Fruit fly (Drosophila melanogaster) whole organism, pupa: ENCODE results near the gene CG32801.
A peak's percentile ranks its signal among the peaks of the same experiment; 100 is the strongest.

Source experiments
- CG10348 ChIP-seq: fragments of 200-800 bp; sonication (Bioruptor generic); IDR thresholded peaks from 2 replicates; pipeline ENCODE4 v1.3.6; 2022; ENCODE audit warnings: missing biosample characterization, missing genetic modification characterization
- CG12605 ChIP-seq: fragments of 200-800 bp; sonication (Bioruptor generic); IDR thresholded peaks from 2 replicates; pipeline ENCODE4 v1.3.6; 2022; ENCODE audit warnings: missing biosample characterization, missing genetic modification characterization
- CG13204 ChIP-seq: fragments of 200-800 bp; sonication (Bioruptor generic); optimal IDR thresholded peaks from 2 replicates; lab custom pipeline; 2018; ENCODE audit warnings: missing biosample characterization, mild to moderate bottlenecking, missing genetic modification characterization, moderate library complexity
- CG14655 ChIP-seq: fragments of 200-800 bp; sonication (Bioruptor generic); optimal IDR thresholded peaks from 3 replicates; lab custom pipeline; 2017; ENCODE audit warnings: mild to moderate bottlenecking, missing biosample characterization, missing genetic modification reagents, missing genetic modification characterization
- CG15710 ChIP-seq: fragments of 200-800 bp; sonication (Bioruptor generic); optimal IDR thresholded peaks from 2 replicates; lab custom pipeline; 2018; ENCODE audit warnings: missing biosample characterization, mild to moderate bottlenecking, missing genetic modification characterization, moderate library complexity
- CG17806 ChIP-seq: fragments of 200-800 bp; sonication (Bioruptor generic); optimal IDR thresholded peaks from 2 replicates; lab custom pipeline; 2018; ENCODE audit warnings: missing biosample characterization, mild to moderate bottlenecking, missing genetic modification characterization, moderate library complexity
- CG32121 ChIP-seq: fragments of 200-800 bp; sonication (Bioruptor generic); IDR thresholded peaks from 2 replicates; pipeline ENCODE4 v1.3.6; 2022; ENCODE audit warnings: missing biosample characterization, missing genetic modification characterization
- CG34367 ChIP-seq: fragments of 200-800 bp; sonication (Bioruptor generic); optimal IDR thresholded peaks from 2 replicates; lab custom pipeline; 2018; ENCODE audit warnings: missing biosample characterization, mild to moderate bottlenecking, missing genetic modification characterization
- CG4496 ChIP-seq: fragments of 200-800 bp; sonication (Bioruptor generic); IDR thresholded peaks from 3 replicates; pipeline ENCODE4 v1.3.6; 2022; ENCODE audit warnings: missing biosample characterization, missing genetic modification characterization
- CG8159 ChIP-seq: fragments of 200-800 bp; sonication (Bioruptor generic); optimal IDR thresholded peaks from 3 replicates; lab custom pipeline; 2018; ENCODE audit warnings: missing biosample characterization, mild to moderate bottlenecking, missing genetic modification characterization, moderate library complexity
- CG8301 ChIP-seq: fragments of 200-800 bp; sonication (Bioruptor generic); optimal IDR thresholded peaks from 2 replicates; lab custom pipeline; 2018; ENCODE audit warnings: missing biosample characterization, mild to moderate bottlenecking, missing genetic modification characterization
- CG9948 ChIP-seq: fragments of 200-800 bp; sonication (Bioruptor generic); optimal IDR thresholded peaks from 2 replicates; lab custom pipeline; 2018; ENCODE audit warnings: missing biosample characterization, mild to moderate bottlenecking, missing genetic modification characterization, moderate library complexity
- D1 ChIP-seq: fragments of 200-800 bp; sonication (Bioruptor generic); optimal IDR thresholded peaks from 2 replicates; lab custom pipeline; 2018; ENCODE audit warnings: missing biosample characterization, mild to moderate bottlenecking, missing genetic modification characterization, moderate library complexity
- EcR ChIP-seq: fragments of 200-800 bp; sonication (Bioruptor generic); optimal IDR thresholded peaks from 3 replicates; lab custom pipeline; 2019; ENCODE audit warnings: missing biosample characterization, missing genetic modification characterization, mild to moderate bottlenecking, moderate library complexity, missing genetic modification reagents
- Ets98B ChIP-seq: fragments of 200-800 bp; sonication (Bioruptor generic); IDR thresholded peaks from 2 replicates; pipeline ENCODE4 v1.3.6; 2022; ENCODE audit warnings: missing biosample characterization, missing genetic modification characterization
- Pif1A ChIP-seq: fragments of 200-800 bp; sonication (Bioruptor generic); optimal IDR thresholded peaks from 3 replicates; lab custom pipeline; 2016; ENCODE audit warnings: missing biosample characterization, missing genetic modification characterization
- Pif1B ChIP-seq: fragments of 200-800 bp; sonication (Bioruptor generic); optimal IDR thresholded peaks from 3 replicates; lab custom pipeline; 2016; ENCODE audit warnings: missing biosample characterization, missing genetic modification characterization
- Snoo ChIP-seq: fragments of 200-800 bp; sonication (Bioruptor generic); optimal IDR thresholded peaks from 3 replicates; lab custom pipeline; 2017; ENCODE audit warnings: missing biosample characterization, mild to moderate bottlenecking, missing genetic modification characterization, inconsistent platforms
- fd96Ca ChIP-seq: fragments of 200-800 bp; sonication (Bioruptor generic); IDR thresholded peaks from 3 replicates; pipeline ENCODE4 v1.3.6; 2022; ENCODE audit warnings: missing biosample characterization, missing genetic modification characterization
- gl ChIP-seq: fragments of 200-800 bp; sonication (Bioruptor generic); optimal IDR thresholded peaks from 2 replicates; lab custom pipeline; 2018; ENCODE audit warnings: missing biosample characterization, mild to moderate bottlenecking, missing genetic modification characterization
- rn ChIP-seq: fragments of 200-800 bp; sonication (Bioruptor generic); IDR thresholded peaks from 2 replicates; pipeline ENCODE4 v1.3.6; 2022; ENCODE audit warnings: missing biosample characterization, missing genetic modification characterization

The CG32801 gene

DNA sequence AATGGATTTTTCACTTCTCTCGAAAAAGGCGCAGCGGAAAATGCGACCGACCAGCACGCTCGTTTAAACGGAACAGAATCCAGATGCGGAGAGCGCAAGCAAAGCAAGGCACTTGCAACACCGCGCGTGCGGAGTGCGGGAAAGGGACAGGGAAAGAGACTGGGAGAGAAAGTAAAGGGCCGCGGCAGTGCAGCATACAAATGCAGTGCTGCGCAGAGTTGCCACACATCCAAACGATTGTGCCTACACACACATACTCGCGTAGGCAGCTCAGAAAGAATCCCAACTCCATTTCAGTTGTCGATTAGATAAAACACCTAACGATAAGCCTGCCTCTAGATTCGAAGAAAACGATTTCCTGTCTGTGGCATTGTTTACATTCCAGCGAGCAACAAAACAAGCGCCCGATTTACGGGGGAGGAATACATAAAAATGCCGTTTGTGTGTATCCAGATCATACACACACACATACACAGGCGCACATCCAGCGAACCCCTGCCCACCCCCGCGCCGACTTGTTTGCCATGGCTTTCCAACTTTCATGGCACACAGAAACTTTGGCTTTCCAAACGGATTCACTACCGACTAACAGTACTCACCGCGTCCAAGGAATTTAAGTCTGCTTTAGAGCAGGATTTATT, 3.4 kb downstream of the CG32801 start:
- TF ChIP-seq gl (no peak), D1 (tag; lab: Kevin White, UChicago) (no peak), CG12605 (GFP tag; lab: Robert Waterston, UW) (no peak), EcR (GFP tag; lab: Kevin White, UChicago) (no peak), CG13204 (GFP tag; lab: Kevin White, UChicago) (peak; percentile 62), CG34367 (tag; lab: Kevin White, UChicago) (no peak), Pif1A (no peak), CG9948 (tag; lab: Kevin White, UChicago) (no peak), CG14655 (no peak), fd96Ca (GFP tag; lab: Robert Waterston, UW) (no peak), CG15710 (no peak), CG17806 (tag; lab: Kevin White, UChicago) (no peak), Ets98B (peak; percentile 21; the same call in 1 of the 2 replicates), CG10348 (GFP tag; lab: Robert Waterston, UW) (no peak), CG8301 (tag; lab: Kevin White, UChicago) (no peak), CG32121 (GFP tag; lab: Robert Waterston, UW) (no peak), CG4496 (GFP tag; lab: Robert Waterston, UW) (no peak), CG8159 (tag; lab: Kevin White, UChicago) (no peak), Pif1B (GFP tag; lab: Kevin White, UChicago) (peak; percentile 31), Snoo (no peak), rn (GFP tag; lab: Robert Waterston, UW) (no peak)

DNA sequence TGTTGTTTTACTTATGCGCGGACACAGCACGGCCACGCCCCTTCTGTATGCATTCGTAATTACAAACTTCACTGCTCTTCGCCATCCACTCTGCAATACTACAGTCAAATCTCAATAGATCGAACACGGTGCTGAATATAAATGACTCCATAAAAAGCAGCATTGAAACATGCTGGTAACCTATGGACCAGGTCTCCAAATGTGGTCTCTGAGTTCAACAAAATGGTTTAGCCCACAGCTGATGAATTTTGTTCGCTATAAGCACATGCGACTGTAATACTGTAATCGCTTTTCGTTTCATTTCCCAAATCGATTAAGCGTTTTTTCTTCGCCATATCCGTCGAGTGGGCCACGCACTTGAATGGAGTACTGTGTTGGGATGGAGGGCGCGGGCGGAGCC, 5.6 kb downstream of the CG32801 start:
- TF ChIP-seq Pif1B (GFP tag; lab: Kevin White, UChicago): no peak
- no peak for TF ChIP-seq EcR (GFP tag; lab: Kevin White, UChicago)
- no peak for TF ChIP-seq CG13204 (GFP tag; lab: Kevin White, UChicago)
- TF ChIP-seq CG4496 (GFP tag; lab: Robert Waterston, UW): peak; percentile 73; the same call in 2 of the 3 replicates
- no peak for TF ChIP-seq D1 (tag; lab: Kevin White, UChicago)
- peak; percentile 16 for TF ChIP-seq CG34367 (tag; lab: Kevin White, UChicago)
- TF ChIP-seq CG12605 (GFP tag; lab: Robert Waterston, UW): no peak
- peak; percentile 48 for TF ChIP-seq Snoo
- TF ChIP-seq Pif1A: no peak
- no peak for TF ChIP-seq CG14655
- TF ChIP-seq fd96Ca (GFP tag; lab: Robert Waterston, UW): peak; percentile 60; the same call in 1 of the 3 replicates
- no peak for TF ChIP-seq rn (GFP tag; lab: Robert Waterston, UW)
- TF ChIP-seq CG8301 (tag; lab: Kevin White, UChicago): peak; percentile 30
- TF ChIP-seq Ets98B: peak; percentile 48; the same call in 1 of the 2 replicates
- TF ChIP-seq CG8159 (tag; lab: Kevin White, UChicago): peak; percentile 58
- peak; percentile 66 for TF ChIP-seq CG15710
- TF ChIP-seq gl: peak; percentile 16
- TF ChIP-seq CG10348 (GFP tag; lab: Robert Waterston, UW): no peak
- TF ChIP-seq CG17806 (tag; lab: Kevin White, UChicago): peak; percentile 39
- TF ChIP-seq CG9948 (tag; lab: Kevin White, UChicago): peak; percentile 33
- TF ChIP-seq CG32121 (GFP tag; lab: Robert Waterston, UW): peak; percentile 27; the same call in 1 of the 2 replicates
- TF ChIP-seq, all 21 proteins: peak for 12

DNA sequence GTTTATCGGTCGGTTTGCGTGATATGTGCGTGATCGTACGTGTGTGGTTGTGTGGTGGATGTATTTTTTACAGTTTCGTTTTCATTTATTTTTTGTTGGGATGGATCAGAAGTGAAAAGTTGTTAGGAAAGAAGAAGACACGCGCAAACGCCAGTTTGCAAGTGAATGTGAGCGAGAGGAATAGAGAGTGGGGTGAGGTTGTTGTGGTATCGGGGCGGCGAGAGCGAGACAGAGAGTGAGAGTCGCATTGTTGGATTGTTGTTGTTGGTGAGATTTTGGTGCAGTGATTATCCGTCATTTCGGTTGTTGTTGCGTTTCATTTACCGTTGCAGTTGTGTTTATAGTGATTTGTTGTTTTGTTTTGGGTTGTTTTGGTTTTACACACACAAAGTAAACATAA, 9.4 kb downstream of the CG32801 start:
- TF ChIP-seq Pif1A (no peak), CG17806 (tag; lab: Kevin White, UChicago) (no peak), CG14655 (no peak), CG34367 (tag; lab: Kevin White, UChicago) (no peak), CG15710 (no peak), D1 (tag; lab: Kevin White, UChicago) (no peak), CG8159 (tag; lab: Kevin White, UChicago) (no peak), gl (no peak), CG9948 (tag; lab: Kevin White, UChicago) (no peak), Pif1B (GFP tag; lab: Kevin White, UChicago) (no peak), rn (GFP tag; lab: Robert Waterston, UW) (no peak), Snoo (no peak), CG12605 (GFP tag; lab: Robert Waterston, UW) (no peak), CG32121 (GFP tag; lab: Robert Waterston, UW) (no peak), fd96Ca (GFP tag; lab: Robert Waterston, UW) (no peak)

DNA sequence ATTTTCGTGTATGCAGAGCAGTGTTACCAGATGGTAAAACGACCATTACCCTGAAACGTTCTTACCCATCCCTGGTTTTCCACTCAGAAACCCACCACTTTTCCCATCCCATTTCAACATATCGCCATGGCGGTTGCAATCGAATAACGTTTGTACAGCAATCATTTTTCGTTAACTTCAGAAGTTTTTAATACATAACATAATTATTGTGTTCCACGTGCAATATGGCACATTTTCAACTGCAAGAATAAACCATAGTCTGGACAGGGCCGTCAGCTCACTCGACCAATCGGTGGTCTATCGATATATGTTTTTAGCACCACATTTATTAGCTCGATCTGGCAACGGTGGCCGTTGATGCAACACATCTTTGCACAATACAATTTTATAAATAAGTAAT, 13.1 kb downstream of the CG32801 start, which contains the start of the genes trr and mRpL16:
Gene trr, minus strand, starts transcription at position 25 of the 400 bp plus-strand sequence.
Gene mRpL16, plus strand, starts transcription at position 331 of the 400 bp plus-strand sequence.
- peak; percentile 35; the same call in 1 of the 2 replicates for TF ChIP-seq Ets98B
- no peak for TF ChIP-seq EcR (GFP tag; lab: Kevin White, UChicago)
- TF ChIP-seq CG4496 (GFP tag; lab: Robert Waterston, UW): peak; percentile 62; the same call in 2 of the 3 replicates
- peak; percentile 30 for TF ChIP-seq CG15710

DNA sequence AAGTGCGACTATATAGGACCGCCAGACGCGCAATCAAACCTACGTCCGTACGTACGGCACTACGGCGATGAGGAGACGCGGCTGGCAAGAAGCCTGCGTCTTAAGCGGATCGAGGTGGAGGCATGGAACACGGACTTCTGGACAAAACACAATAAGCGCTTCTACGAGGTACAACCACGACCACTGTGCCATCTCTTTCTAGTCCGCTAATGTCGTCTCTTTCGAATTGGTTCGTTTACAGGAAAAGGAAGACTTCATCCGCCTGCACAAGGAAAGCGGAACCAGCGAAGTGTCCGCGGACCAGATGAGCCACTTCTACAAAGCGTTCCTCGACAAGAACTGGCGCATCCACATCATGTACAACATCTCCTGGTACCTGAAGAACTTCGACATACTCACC, 22.2 kb downstream of the CG32801 start:
- no peak for TF ChIP-seq CG15710
- no peak for TF ChIP-seq D1 (tag; lab: Kevin White, UChicago)
- no peak for TF ChIP-seq Ets98B
- no peak for TF ChIP-seq CG32121 (GFP tag; lab: Robert Waterston, UW)
- TF ChIP-seq CG12605 (GFP tag; lab: Robert Waterston, UW): no peak
- TF ChIP-seq CG13204 (GFP tag; lab: Kevin White, UChicago): no peak
- TF ChIP-seq Pif1A: no peak
- no peak for TF ChIP-seq fd96Ca (GFP tag; lab: Robert Waterston, UW)
- TF ChIP-seq CG34367 (tag; lab: Kevin White, UChicago): no peak
- TF ChIP-seq CG4496 (GFP tag; lab: Robert Waterston, UW): no peak
- no peak for TF ChIP-seq gl
- no peak for TF ChIP-seq CG8301 (tag; lab: Kevin White, UChicago)
- no peak for TF ChIP-seq CG17806 (tag; lab: Kevin White, UChicago)
